Fruit fly (Drosophila melanogaster): Measurements from ENCODE around the gene Rrp1.

Rrp1 gene

DNA sequence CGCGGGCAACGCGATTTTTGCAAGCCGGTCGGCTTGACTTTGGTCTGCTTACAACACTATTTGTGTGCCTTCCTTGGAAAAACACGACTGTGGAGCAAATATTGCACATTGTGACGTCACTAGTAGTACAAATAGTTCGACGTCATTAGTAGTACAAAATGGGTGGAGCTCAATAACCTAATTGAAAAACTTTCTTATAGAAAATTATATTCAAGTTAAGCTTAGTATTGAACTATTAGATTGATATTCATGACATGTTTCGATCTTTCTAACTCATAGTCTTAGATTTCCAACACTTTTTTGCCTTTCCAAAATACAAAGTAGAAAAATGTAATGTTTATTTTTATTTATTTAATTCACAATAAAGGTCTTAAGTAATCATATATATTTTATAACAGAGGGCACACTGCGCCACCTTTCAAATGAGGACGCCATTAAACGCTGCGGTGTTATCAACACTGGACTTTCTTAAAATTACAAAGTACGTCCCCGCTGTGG, at the start of gene Rrp1, which contains the start of gene gammaTub23C:
Rrp1 (minus strand) TSS at position 70 of the 498 bp plus-strand sequence.
gammaTub23C (plus strand) TSS at position 453 of the 498 bp plus-strand sequence.
- TF ChIP-seq Rel (GFP tag; optimal IDR thresholded peaks at IDR 0.05) (no peak), Rel (tag; optimal IDR thresholded peaks at IDR 0.05) (peak; percentile 89), HLH106 (tag; optimal IDR thresholded peaks at IDR 0.05) (peak; percentile 90), CG9705 (GFP tag; optimal IDR thresholded peaks at IDR 0.05) (peak; percentile 84), CG32264 (GFP tag; optimal IDR thresholded peaks at IDR 0.05) (peak; percentile 18), GATAd (GFP tag; optimal IDR thresholded peaks at IDR 0.05) (peak; percentile 43), OdsH (GFP tag; optimal IDR thresholded peaks at IDR 0.05) (peak; percentile 88), ey (GFP tag; optimal IDR thresholded peaks at IDR 0.05) (peak; percentile 81), Jra (GFP tag; optimal IDR thresholded peaks at IDR 0.05) (peak; percentile 78), CrebA (GFP tag; optimal IDR thresholded peaks at IDR 0.05; ENCODE audit: borderline replicate concordance) (no peak), Dfd (GFP tag; optimal IDR thresholded peaks at IDR 0.05) (no peak), Dif (GFP tag; optimal IDR thresholded peaks at IDR 0.05; ENCODE audit: partially characterized antibody) (no peak), dsf (GFP tag; optimal IDR thresholded peaks at IDR 0.05; ENCODE audit: borderline replicate concordance) (peak; percentile 38), Sp1 (GFP tag; optimal IDR thresholded peaks at IDR 0.05) (peak; percentile 90), Hr83 (GFP tag; optimal IDR thresholded peaks at IDR 0.05; ENCODE audit: poor library complexity, severe bottlenecking) (peak; percentile 39), Vsx2 (GFP tag; optimal IDR thresholded peaks at IDR 0.05; ENCODE audit: partially characterized antibody) (no peak), foxo (GFP tag; optimal IDR thresholded peaks at IDR 0.05) (peak in 1 of 2 experiments; percentile 91), psq (GFP tag; optimal IDR thresholded peaks at IDR 0.05) (peak; percentile 86), N (GFP tag; optimal IDR thresholded peaks at IDR 0.05) (no peak), br (GFP tag; optimal IDR thresholded peaks at IDR 0.05) (peak; percentile 77), rgr (GFP tag; optimal IDR thresholded peaks at IDR 0.05) (peak; percentile 90), sv (GFP tag; optimal IDR thresholded peaks at IDR 0.05) (peak; percentile 89), dl (GFP tag; optimal IDR thresholded peaks at IDR 0.05; ENCODE audit: insufficient read depth in 1 of 2, partially characterized antibody in 2 of 2) (no peak), Myc (optimal IDR thresholded peaks at IDR 0.05) (peak; percentile 55), woc (GFP tag; optimal IDR thresholded peaks at IDR 0.05) (peak; percentile 88), fru (GFP tag; optimal IDR thresholded peaks at IDR 0.05) (peak; percentile 83), h (GFP tag; optimal IDR thresholded peaks at IDR 0.05) (peak; percentile 86), lola (GFP tag; optimal IDR thresholded peaks at IDR 0.05) (no peak), sage (GFP tag; optimal IDR thresholded peaks at IDR 0.05) (no peak), dmrt93B (GFP tag; optimal IDR thresholded peaks at IDR 0.05) (peak; percentile 93)

DNA sequence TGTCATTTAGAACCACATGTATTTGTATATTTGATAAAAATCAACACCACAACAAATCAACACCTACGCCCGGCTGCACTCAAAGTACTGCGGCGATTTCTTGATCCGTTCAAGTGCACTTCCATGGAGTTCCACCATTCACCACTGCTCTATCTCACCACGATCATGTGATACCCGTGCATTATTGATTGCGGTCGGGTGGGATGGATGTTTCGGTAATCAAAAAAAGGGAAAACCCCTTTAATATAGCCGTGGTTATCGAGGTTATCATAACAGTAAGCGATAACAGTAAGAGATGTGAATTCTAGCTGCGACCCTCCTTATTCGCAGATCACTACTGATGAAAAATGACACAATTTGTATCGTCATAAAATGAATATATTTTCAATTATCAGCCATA, 45.9 kb upstream of the Rrp1 start, which contains the start of the genes CG17224 and CG17264:
CG17224 (minus strand) TSS at position 97 of the 400 bp plus-strand sequence.
CG17264 (plus strand) TSS at position 297 of the 400 bp plus-strand sequence.
- no peak for TF ChIP-seq br (GFP tag; optimal IDR thresholded peaks at IDR 0.05)
- TF ChIP-seq Sp1 (GFP tag; optimal IDR thresholded peaks at IDR 0.05): no peak
- no peak for TF ChIP-seq fru (GFP tag; optimal IDR thresholded peaks at IDR 0.05)
- TF ChIP-seq Dif (GFP tag; optimal IDR thresholded peaks at IDR 0.05; ENCODE audit: partially characterized antibody): peak; percentile 19
- no peak for TF ChIP-seq Vsx2 (GFP tag; optimal IDR thresholded peaks at IDR 0.05; ENCODE audit: partially characterized antibody)
- TF ChIP-seq Abd-B (GFP tag; optimal IDR thresholded peaks at IDR 0.05): no peak
- TF ChIP-seq N (GFP tag; optimal IDR thresholded peaks at IDR 0.05): no peak
- no peak for TF ChIP-seq OdsH (GFP tag; optimal IDR thresholded peaks at IDR 0.05)
- TF ChIP-seq CG32264 (GFP tag; optimal IDR thresholded peaks at IDR 0.05): no peak
- TF ChIP-seq GATAd (GFP tag; optimal IDR thresholded peaks at IDR 0.05): no peak
- TF ChIP-seq CrebA (GFP tag; optimal IDR thresholded peaks at IDR 0.05; ENCODE audit: borderline replicate concordance): no peak
- no peak for TF ChIP-seq Rel (GFP tag; optimal IDR thresholded peaks at IDR 0.05)
- TF ChIP-seq Rel (tag; optimal IDR thresholded peaks at IDR 0.05): peak; percentile 99

DNA sequence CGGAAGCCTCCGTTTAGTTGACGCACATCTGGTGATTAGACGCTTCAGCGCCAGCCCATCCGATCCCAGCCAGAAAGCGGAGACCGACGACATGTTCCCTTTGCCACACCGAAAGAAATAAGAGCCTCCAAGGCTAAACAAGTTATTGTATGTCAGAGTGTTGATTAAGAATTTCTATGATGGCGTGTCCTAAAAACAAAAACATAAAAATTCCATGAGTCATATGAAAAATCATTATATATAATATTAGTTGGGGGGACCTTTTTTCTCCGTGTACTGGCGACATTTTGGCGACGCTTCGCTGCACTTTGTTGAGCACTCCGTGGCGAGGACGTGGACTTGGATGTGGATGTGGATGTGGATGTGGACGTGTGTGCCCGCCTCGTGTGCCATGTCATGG, 40.5 kb upstream of the Rrp1 start:
- TF ChIP-seq fru (GFP tag; optimal IDR thresholded peaks at IDR 0.05) (no peak), foxo (GFP tag; optimal IDR thresholded peaks at IDR 0.05) (peak in 1 of 2 experiments; percentile 40), CG9705 (GFP tag; optimal IDR thresholded peaks at IDR 0.05) (no peak), CG32264 (GFP tag; optimal IDR thresholded peaks at IDR 0.05) (no peak), Rel (GFP tag; optimal IDR thresholded peaks at IDR 0.05) (no peak), Rel (tag; optimal IDR thresholded peaks at IDR 0.05) (no peak), Myc (optimal IDR thresholded peaks at IDR 0.05) (no peak), psq (GFP tag; optimal IDR thresholded peaks at IDR 0.05) (no peak), sage (GFP tag; optimal IDR thresholded peaks at IDR 0.05) (no peak), pan (optimal IDR thresholded peaks at IDR 0.05) (no peak), Hr78 (GFP tag; optimal IDR thresholded peaks at IDR 0.05) (no peak), N (GFP tag; optimal IDR thresholded peaks at IDR 0.05) (no peak), Mio (GFP tag; optimal IDR thresholded peaks at IDR 0.05) (no peak), rgr (GFP tag; optimal IDR thresholded peaks at IDR 0.05) (peak; percentile 41), HLH106 (tag; optimal IDR thresholded peaks at IDR 0.05) (peak; percentile 16), br (GFP tag; optimal IDR thresholded peaks at IDR 0.05) (peak; percentile 20), Dif (GFP tag; optimal IDR thresholded peaks at IDR 0.05; ENCODE audit: partially characterized antibody) (no peak), h (GFP tag; optimal IDR thresholded peaks at IDR 0.05) (peak; percentile 49), jim (GFP tag; optimal IDR thresholded peaks at IDR 0.05) (no peak), OdsH (GFP tag; optimal IDR thresholded peaks at IDR 0.05) (peak; percentile 22), dsf (GFP tag; optimal IDR thresholded peaks at IDR 0.05; ENCODE audit: borderline replicate concordance) (no peak), sv (GFP tag; optimal IDR thresholded peaks at IDR 0.05) (peak; percentile 30), Dfd (GFP tag; optimal IDR thresholded peaks at IDR 0.05) (no peak), GATAd (GFP tag; optimal IDR thresholded peaks at IDR 0.05) (no peak), ey (GFP tag; optimal IDR thresholded peaks at IDR 0.05) (peak; percentile 21)

Data from whole organism, wandering third instar larva.